Fruit fly (Drosophila melanogaster) whole organism, embryonic: ENCODE measurements around the gene kibra.

Experiments used
- Blimp-1 ChIP-seq: fragments of 200-800 bp; sonication (Bioruptor generic); optimal IDR thresholded peaks from 3 replicates; lab custom pipeline; 2018; ENCODE audit warnings: missing biosample characterization, missing genetic modification characterization, mild to moderate bottlenecking, moderate library complexity, missing genetic modification reagents
- CG10543 ChIP-seq: fragments of 200-800 bp; sonication (Bioruptor generic); optimal IDR thresholded peaks from 3 replicates; lab custom pipeline; 2017; ENCODE audit warnings: missing biosample characterization, mild to moderate bottlenecking, missing genetic modification characterization, moderate library complexity
- CG11456 ChIP-seq: fragments of 200-800 bp; sonication (Bioruptor generic); IDR thresholded peaks from 3 replicates; pipeline ENCODE4 v1.3.6; 2022; ENCODE audit warnings: missing biosample characterization, missing genetic modification characterization
- CG12104 ChIP-seq: fragments of 200-800 bp; sonication (Bioruptor generic); optimal IDR thresholded peaks from 3 replicates; lab custom pipeline; 2016; ENCODE audit warnings: missing biosample characterization, missing genetic modification characterization
- CG12219 ChIP-seq: fragments of 200-800 bp; sonication (Bioruptor generic); optimal IDR thresholded peaks from 3 replicates; lab custom pipeline; 2018; ENCODE audit warnings: missing biosample characterization, mild to moderate bottlenecking, missing genetic modification characterization
- CG14014 ChIP-seq: fragments of 200-800 bp; sonication (Bioruptor generic); IDR thresholded peaks from 2 replicates; pipeline ENCODE4 v1.3.6; 2022; ENCODE audit warnings: missing biosample characterization, missing genetic modification characterization
- CG18476 ChIP-seq: fragments of 200-800 bp; sonication (Bioruptor generic); optimal IDR thresholded peaks from 2 replicates; lab custom pipeline; 2016; ENCODE audit warnings: missing biosample characterization, mild to moderate bottlenecking, missing genetic modification characterization
- CG2120 ChIP-seq: fragments of 200-800 bp; sonication (Bioruptor generic); optimal IDR thresholded peaks from 3 replicates; lab custom pipeline; 2016; ENCODE audit warnings: missing biosample characterization, missing genetic modification characterization
- CG30020 ChIP-seq: fragments of 200-800 bp; optimal IDR thresholded peaks from 2 replicates; lab custom pipeline; 2019; ENCODE audit warnings: missing biosample characterization, mild to moderate bottlenecking, missing genetic modification characterization, moderate library complexity
- CG33557 ChIP-seq: fragments of 200-800 bp; sonication (Bioruptor generic); optimal IDR thresholded peaks from 2 replicates; lab custom pipeline; 2019; ENCODE audit warnings: missing biosample characterization, mild to moderate bottlenecking, missing genetic modification characterization, moderate library complexity
- CG34376 ChIP-seq: fragments of 200-800 bp; sonication (Bioruptor generic); optimal IDR thresholded peaks from 2 replicates; lab custom pipeline; 2018; ENCODE audit warnings: missing biosample characterization, mild to moderate bottlenecking, missing genetic modification characterization
- CG3847 ChIP-seq: fragments of 200-800 bp; sonication (Bioruptor generic); IDR thresholded peaks from 2 replicates; pipeline ENCODE4 v1.3.6; 2022; ENCODE audit warnings: missing biosample characterization, missing genetic modification characterization
- CG42726 ChIP-seq: fragments of 200-800 bp; sonication (Bioruptor generic); IDR thresholded peaks from 2 replicates; pipeline ENCODE4 v1.3.6; 2022; ENCODE audit warnings: missing biosample characterization, missing genetic modification characterization; ENCODE audit not compliant: partially characterized antibody
- CG4730 ChIP-seq: fragments of 200-800 bp; sonication (Bioruptor generic); IDR thresholded peaks from 2 replicates; pipeline ENCODE4 v1.3.6; 2022; ENCODE audit warnings: missing biosample characterization, missing genetic modification characterization
- CG4854 ChIP-seq: fragments of 200-800 bp; sonication (Bioruptor generic); optimal IDR thresholded peaks from 2 replicates; lab custom pipeline; 2016; ENCODE audit warnings: missing biosample characterization, missing genetic modification characterization, inconsistent platforms
- CG5245 ChIP-seq: fragments of 200-800 bp; sonication (Bioruptor generic); optimal IDR thresholded peaks from 3 replicates; lab custom pipeline; 2016; ENCODE audit warnings: missing biosample characterization, missing genetic modification characterization
- CG6813 ChIP-seq: fragments of 200-800 bp; sonication (Bioruptor generic); optimal IDR thresholded peaks from 2 replicates; lab custom pipeline; 2017; ENCODE audit warnings: missing biosample characterization, missing genetic modification characterization, mild to moderate bottlenecking, moderate library complexity, missing genetic modification reagents
- CG7271 ChIP-seq: fragments of 200-800 bp; sonication (Bioruptor generic); optimal IDR thresholded peaks from 2 replicates; lab custom pipeline; 2018; ENCODE audit warnings: missing biosample characterization, mild to moderate bottlenecking, missing genetic modification characterization, moderate library complexity
- CG7556 ChIP-seq: fragments of 200-800 bp; sonication (Bioruptor generic); optimal IDR thresholded peaks from 2 replicates; lab custom pipeline; 2017; ENCODE audit warnings: missing biosample characterization, mild to moderate bottlenecking, missing genetic modification characterization
- CG8290 ChIP-seq, 3 experiments: fragments of 200-800 bp; sonication (Bioruptor generic); optimal IDR thresholded peaks; 2 replicates each; lab custom pipeline; 2016 to 2019; ENCODE audit warnings: missing biosample characterization in 3 of 3, missing genetic modification characterization in 3 of 3, mild to moderate bottlenecking in 2 of 3, moderate library complexity in 1 of 3
- CTCF ChIP-seq: fragments of 200-800 bp; sonication (Bioruptor generic); optimal IDR thresholded peaks from 2 replicates; lab custom pipeline; 2017; ENCODE audit warnings: missing biosample characterization, mild to moderate bottlenecking, missing genetic modification characterization, moderate library complexity
- Camta ChIP-seq: fragments of 200-800 bp; sonication (Bioruptor generic); optimal IDR thresholded peaks from 2 replicates; lab custom pipeline; 2016; ENCODE audit warnings: missing biosample characterization, missing genetic modification characterization
- Chrac-16 ChIP-seq: fragments of 200-800 bp; sonication (Bioruptor generic); optimal IDR thresholded peaks from 3 replicates; lab custom pipeline; 2016; ENCODE audit warnings: missing biosample characterization, missing genetic modification characterization
- CrebB ChIP-seq: fragments of 200-800 bp; sonication (Bioruptor generic); optimal IDR thresholded peaks from 3 replicates; lab custom pipeline; 2018; ENCODE audit warnings: missing biosample characterization, mild to moderate bottlenecking, missing genetic modification characterization
- E2f2 ChIP-seq: fragments of 200-800 bp; sonication (Bioruptor generic); IDR thresholded peaks from 2 replicates; pipeline ENCODE4 v1.3.6; 2022; ENCODE audit warnings: missing biosample characterization, missing genetic modification characterization
- ERR ChIP-seq: fragments of 200-800 bp; sonication (Bioruptor generic); optimal IDR thresholded peaks from 2 replicates; lab custom pipeline; 2016; ENCODE audit warnings: missing biosample characterization, missing genetic modification characterization
- Gsc ChIP-seq: fragments of 200-800 bp; sonication (Bioruptor generic); IDR thresholded peaks from 2 replicates; pipeline ENCODE4 v1.3.6; 2022; ENCODE audit warnings: missing biosample characterization, missing genetic modification characterization
- HmgD ChIP-seq: fragments of 200-800 bp; sonication (Bioruptor generic); optimal IDR thresholded peaks from 3 replicates; lab custom pipeline; 2016; ENCODE audit warnings: missing biosample characterization, missing genetic modification characterization
- Oli ChIP-seq: fragments of 200-800 bp; sonication (Bioruptor generic); optimal IDR thresholded peaks from 2 replicates; lab custom pipeline; 2018; ENCODE audit warnings: missing biosample characterization, mild to moderate bottlenecking, missing genetic modification characterization, moderate library complexity
- Poxn ChIP-seq: fragments of 200-800 bp; sonication (Bioruptor generic); IDR thresholded peaks from 2 replicates; pipeline ENCODE4 v1.3.6; 2022; ENCODE audit warnings: missing biosample characterization, missing genetic modification characterization
- Rx ChIP-seq: fragments of 200-800 bp; sonication (Bioruptor generic); IDR thresholded peaks from 2 replicates; pipeline ENCODE4 v1.3.6; 2022; ENCODE audit warnings: missing biosample characterization, missing genetic modification characterization
- Spps ChIP-seq: fragments of 200-800 bp; sonication (Bioruptor generic); optimal IDR thresholded peaks from 2 replicates; lab custom pipeline; 2018; ENCODE audit warnings: missing biosample characterization, mild to moderate bottlenecking, missing genetic modification characterization
- ase ChIP-seq: fragments of 200-800 bp; sonication (Bioruptor generic); IDR thresholded peaks from 3 replicates; pipeline ENCODE4 v1.3.6; 2022; ENCODE audit warnings: missing biosample characterization, missing genetic modification characterization
- bab2 ChIP-seq: fragments of 200-800 bp; sonication (Bioruptor generic); optimal IDR thresholded peaks from 2 replicates; lab custom pipeline; 2016; ENCODE audit warnings: missing biosample characterization, missing genetic modification characterization
- bigmax ChIP-seq: fragments of 200-800 bp; sonication (Bioruptor generic); optimal IDR thresholded peaks from 2 replicates; lab custom pipeline; 2018; ENCODE audit warnings: missing biosample characterization, mild to moderate bottlenecking, missing genetic modification characterization
- caup ChIP-seq: fragments of 200-800 bp; sonication (Bioruptor generic); optimal IDR thresholded peaks from 3 replicates; lab custom pipeline; 2017; ENCODE audit warnings: missing biosample characterization, mild to moderate bottlenecking, missing genetic modification characterization, moderate library complexity; ENCODE audit not compliant: severe bottlenecking
- cg ChIP-seq: fragments of 200-800 bp; sonication (Bioruptor generic); optimal IDR thresholded peaks from 3 replicates; lab custom pipeline; 2019; ENCODE audit warnings: missing biosample characterization, mild to moderate bottlenecking, missing genetic modification characterization, moderate library complexity
- danr ChIP-seq: fragments of 200-800 bp; sonication (Bioruptor generic); IDR thresholded peaks from 2 replicates; pipeline ENCODE4 v1.3.6; 2022; ENCODE audit warnings: missing biosample characterization, missing genetic modification characterization
- dm ChIP-seq: fragments of 200-800 bp; sonication (Bioruptor generic); optimal IDR thresholded peaks from 3 replicates; lab custom pipeline; 2016; ENCODE audit warnings: missing biosample characterization, missing genetic modification characterization
- eve ChIP-seq, 2 experiments: fragments of >200 bp; optimal IDR thresholded peaks; 2 replicates each; lab custom pipeline; 2017; ENCODE audit warnings: missing biosample characterization in 2 of 2, missing genetic modification characterization in 2 of 2
- ewg ChIP-seq: fragments of 200-800 bp; sonication (Bioruptor generic); optimal IDR thresholded peaks from 3 replicates; lab custom pipeline; 2017; ENCODE audit warnings: mild to moderate bottlenecking, missing biosample characterization, missing genetic modification reagents, missing genetic modification characterization
- gcm ChIP-seq: fragments of 200-800 bp; sonication (Bioruptor generic); optimal IDR thresholded peaks from 2 replicates; lab custom pipeline; 2019; ENCODE audit warnings: missing biosample characterization, mild to moderate bottlenecking, missing genetic modification characterization, moderate library complexity
- luna ChIP-seq: fragments of 200-800 bp; sonication (Bioruptor generic); optimal IDR thresholded peaks from 2 replicates; lab custom pipeline; 2016; ENCODE audit warnings: missing biosample characterization, missing genetic modification characterization
- mam ChIP-seq: fragments of 200-800 bp; sonication (Bioruptor generic); optimal IDR thresholded peaks from 3 replicates; lab custom pipeline; 2016; ENCODE audit warnings: missing biosample characterization, missing genetic modification characterization
- pfk ChIP-seq: fragments of 200-800 bp; sonication (Bioruptor generic); optimal IDR thresholded peaks from 2 replicates; lab custom pipeline; 2018; ENCODE audit warnings: missing biosample characterization, mild to moderate bottlenecking, missing genetic modification characterization, moderate library complexity
- rib ChIP-seq: fragments of 200-800 bp; sonication (Bioruptor generic); IDR thresholded peaks from 2 replicates; pipeline ENCODE4 v1.3.6; 2022; ENCODE audit warnings: missing biosample characterization, missing genetic modification characterization
- slbo ChIP-seq: fragments of 200-800 bp; sonication (Bioruptor generic); IDR thresholded peaks from 2 replicates; pipeline ENCODE4 v1.3.6; 2022; ENCODE audit warnings: missing biosample characterization, missing genetic modification characterization
- trem ChIP-seq: fragments of 200-800 bp; optimal IDR thresholded peaks from 3 replicates; lab custom pipeline; 2019; ENCODE audit warnings: missing biosample characterization, mild to moderate bottlenecking, missing genetic modification characterization, moderate library complexity
- tup ChIP-seq: fragments of 200-800 bp; sonication (Bioruptor generic); optimal IDR thresholded peaks from 2 replicates; lab custom pipeline; 2016; ENCODE audit warnings: missing biosample characterization, mild to moderate bottlenecking, missing genetic modification characterization, moderate library complexity
- zen2 ChIP-seq: fragments of 200-800 bp; sonication (Bioruptor generic); IDR thresholded peaks from 3 replicates; pipeline ENCODE4 v1.3.6; 2022; ENCODE audit warnings: missing biosample characterization, missing genetic modification characterization; ENCODE audit not compliant: partially characterized antibody
- zf30C ChIP-seq: fragments of 200-800 bp; sonication (Bioruptor generic); optimal IDR thresholded peaks from 3 replicates; lab custom pipeline; 2018; ENCODE audit warnings: missing biosample characterization, mild to moderate bottlenecking, missing genetic modification characterization

The kibra gene

DNA sequence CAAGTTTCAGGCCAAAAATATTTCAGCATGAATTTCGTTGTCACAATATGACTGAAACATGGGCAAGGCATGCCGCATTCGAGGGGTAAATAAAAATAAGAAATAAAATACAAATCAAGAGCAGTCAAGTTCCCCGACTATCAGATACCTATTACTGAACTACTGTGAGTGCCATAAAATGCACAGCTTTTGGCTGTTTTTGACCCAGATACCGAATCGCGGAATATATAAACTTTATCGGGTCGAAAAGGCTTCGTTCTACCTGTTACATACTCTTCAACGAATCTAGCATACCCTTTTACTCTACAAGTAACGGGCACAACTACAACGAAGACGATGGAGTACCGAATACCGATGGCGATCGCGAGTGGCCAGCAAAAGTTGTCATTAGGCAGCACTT, 17.2 kb downstream of the kibra start (continued):
- peak; percentile 4 for TF ChIP-seq CG6813 (GFP tag; lab: Kevin White, UChicago)
- no peak for TF ChIP-seq zf30C (GFP tag; lab: Kevin White, UChicago)
- TF ChIP-seq HmgD (GFP tag; lab: Kevin White, UChicago): no peak
- TF ChIP-seq Spps: no peak
- TF ChIP-seq zen2: no peak
- TF ChIP-seq CG34376 (GFP tag; lab: Kevin White, UChicago): no peak
- no peak for TF ChIP-seq pfk (GFP tag; lab: Kevin White, UChicago)
- peak; percentile 20 for TF ChIP-seq tup (GFP tag; lab: Kevin White, UChicago)
- peak; percentile 83 for TF ChIP-seq slbo (GFP tag; lab: Robert Waterston, UW)
- TF ChIP-seq CG33557: no peak
- peak; percentile 37 for TF ChIP-seq CG7556
- no peak for TF ChIP-seq CG12104 (GFP tag; lab: Kevin White, UChicago)
- TF ChIP-seq gcm (GFP tag; lab: Kevin White, UChicago): no peak
- TF ChIP-seq luna (GFP tag; lab: Kevin White, UChicago): no peak
- TF ChIP-seq Chrac-16 (GFP tag; lab: Kevin White, UChicago): peak; percentile 45
- peak; percentile 31 for TF ChIP-seq Camta (GFP tag; lab: Kevin White, UChicago)
- peak; percentile 8 for TF ChIP-seq ERR (GFP tag; lab: Kevin White, UChicago)
- no peak for TF ChIP-seq CTCF (GFP tag; lab: Kevin White, UChicago)
- no peak for TF ChIP-seq CG18476
- TF ChIP-seq Gsc (GFP tag; lab: Robert Waterston, UW): no peak
- TF ChIP-seq mam: peak; percentile 76
- no peak for TF ChIP-seq CG10543
- TF ChIP-seq CG7271 (tag; lab: Kevin White, UChicago): no peak
- no peak for TF ChIP-seq cg (GFP tag; lab: Kevin White, UChicago)
- peak; percentile 56 for TF ChIP-seq CG4730 (GFP tag; lab: Robert Waterston, UW)
- peak; percentile 45 for TF ChIP-seq caup (GFP tag; lab: Kevin White, UChicago)
- TF ChIP-seq rib (GFP tag; lab: Robert Waterston, UW): peak; percentile 66; the same call in 1 of the 2 replicates
- TF ChIP-seq CG4854 (GFP tag; lab: Kevin White, UChicago): peak; percentile 11
- TF ChIP-seq CG3847: peak; percentile 73
- 0 out of 3 replicates have a peak, but pooled peaks have one; percentile 61 for TF ChIP-seq ase (GFP tag; lab: Robert Waterston, UW)
- TF ChIP-seq CG2120: peak; percentile 78
- peak; percentile 49 for TF ChIP-seq E2f2 (GFP tag; lab: Robert Waterston, UW)
- TF ChIP-seq Oli (tag; lab: Kevin White, UChicago): peak; percentile 48
- TF ChIP-seq CG42726: peak; percentile 45; the same call in 1 of the 2 replicates
- peak; percentile 13 for TF ChIP-seq Blimp-1 (GFP tag; lab: Kevin White, UChicago)
- no peak for TF ChIP-seq trem (tag; lab: Kevin White, UChicago)
- peak in 1 of 2 experiments; percentile 50 for TF ChIP-seq eve (GFP tag; optimal IDR thresholded peaks at IDR 0.05; lab: Kevin White, UChicago)
- TF ChIP-seq bab2 (GFP tag; lab: Kevin White, UChicago): peak; percentile 43
- no peak for TF ChIP-seq CG8290 (GFP tag; optimal IDR thresholded peaks at IDR 0.05; lab: Kevin White, UChicago)
- TF ChIP-seq CG8290 (tag; optimal IDR thresholded peaks at IDR 0.05; lab: Kevin White, UChicago): peak in 1 of 2 experiments; percentile 73
- no peak for TF ChIP-seq CG30020 (tag; lab: Kevin White, UChicago)
- TF ChIP-seq CG11456 (GFP tag; lab: Robert Waterston, UW): peak; percentile 81
- TF ChIP-seq Rx (GFP tag; lab: Robert Waterston, UW): peak; percentile 62
- peak; percentile 84 for TF ChIP-seq CG14014 (GFP tag; lab: Robert Waterston, UW)
- no peak for TF ChIP-seq CG5245
- TF ChIP-seq CG12219 (GFP tag; lab: Kevin White, UChicago): peak; percentile 25
- no peak for TF ChIP-seq bigmax (GFP tag; lab: Kevin White, UChicago)
- no peak for TF ChIP-seq ewg
- no peak for TF ChIP-seq Poxn (GFP tag; lab: Robert Waterston, UW)
- no peak for TF ChIP-seq dm
- peak; percentile 33; the same call in 1 of the 2 replicates for TF ChIP-seq danr (GFP tag; lab: Robert Waterston, UW)
- peak; percentile 28 for TF ChIP-seq CrebB
